Worm (Caenorhabditis elegans) whole organism, late embryonic: ENCODE data around the gene Y102A5C.2.

ENCODE experiments used
- C08G9.2 ChIP-seq: sonication (generic microtip); optimal IDR thresholded peaks from 2 replicates; lab custom pipeline; 2016; ENCODE audit warnings: mild to moderate bottlenecking, missing genetic modification characterization, moderate library complexity, missing compliant biosample characterization
- Y22D7AL.16 ChIP-seq: sonication (generic microtip); optimal IDR thresholded peaks from 2 replicates; lab custom pipeline; 2016; ENCODE audit warnings: missing genetic modification characterization, missing compliant biosample characterization
- ahr-1 ChIP-seq: sonication (generic microtip); optimal IDR thresholded peaks from 2 replicates; lab custom pipeline; 2016; ENCODE audit warnings: missing genetic modification characterization, missing compliant biosample characterization
- ama-1 ChIP-seq: fragments of 150-350 bp; optimal IDR thresholded peaks from 2 replicates; lab custom pipeline; 2014
- ceh-18 ChIP-seq: sonication (generic microtip); optimal IDR thresholded peaks from 2 replicates; lab custom pipeline; 2016; ENCODE audit warnings: missing genetic modification characterization, missing compliant biosample characterization
- ceh-19 ChIP-seq: fragments of 200-800 bp; sonication (Bioruptor generic); optimal IDR thresholded peaks from 2 replicates; lab custom pipeline; 2018; ENCODE audit warnings: mild to moderate bottlenecking, missing genetic modification characterization, missing compliant biosample characterization
- ceh-24 ChIP-seq: sonication (generic microtip); optimal IDR thresholded peaks from 2 replicates; lab custom pipeline; 2016; ENCODE audit warnings: mild to moderate bottlenecking, missing genetic modification characterization, missing compliant biosample characterization
- ceh-31 ChIP-seq: sonication (generic microtip); optimal IDR thresholded peaks from 2 replicates; lab custom pipeline; 2016; ENCODE audit warnings: missing genetic modification characterization, missing compliant biosample characterization
- ceh-45 ChIP-seq: fragments of 200-800 bp; sonication (Bioruptor generic); IDR thresholded peaks from 2 replicates; pipeline ENCODE4 v1.3.6; 2022; ENCODE audit warnings: missing genetic modification reagents, missing genetic modification characterization, missing compliant biosample characterization
- ceh-48 ChIP-seq: sonication (generic microtip); optimal IDR thresholded peaks from 2 replicates; lab custom pipeline; 2016; ENCODE audit warnings: missing genetic modification characterization, inconsistent platforms, missing compliant biosample characterization
- ceh-9 ChIP-seq: sonication (generic microtip); optimal IDR thresholded peaks from 2 replicates; lab custom pipeline; 2016; ENCODE audit warnings: mild to moderate bottlenecking, missing genetic modification characterization, inconsistent platforms, missing compliant biosample characterization
- dmd-4 ChIP-seq: sonication (generic microtip); optimal IDR thresholded peaks from 2 replicates; lab custom pipeline; 2016; ENCODE audit warnings: borderline replicate concordance, missing genetic modification characterization, missing compliant biosample characterization
- elt-2 ChIP-seq: sonication (generic microtip); optimal IDR thresholded peaks from 2 replicates; lab custom pipeline; 2016; ENCODE audit warnings: missing genetic modification reagents, missing genetic modification characterization, missing compliant biosample characterization
- eyg-1 ChIP-seq: sonication (generic microtip); optimal IDR thresholded peaks from 2 replicates; lab custom pipeline; 2016; ENCODE audit warnings: missing genotype, missing genetic modification characterization, missing compliant biosample characterization
- fax-1 ChIP-seq: sonication (generic microtip); optimal IDR thresholded peaks from 2 replicates; lab custom pipeline; 2016; ENCODE audit warnings: missing genotype, missing genetic modification characterization, missing compliant biosample characterization
- fkh-10 ChIP-seq: fragments of 150-350 bp; optimal IDR thresholded peaks from 2 replicates; lab custom pipeline; 2014; ENCODE audit warnings: missing biosample characterization, missing genetic modification reagents, missing genetic modification characterization
- fkh-6 ChIP-seq: sonication (generic microtip); optimal IDR thresholded peaks from 2 replicates; lab custom pipeline; 2016; ENCODE audit warnings: missing genetic modification characterization, missing compliant biosample characterization
- gmeb-2 ChIP-seq: sonication (generic microtip); optimal IDR thresholded peaks from 2 replicates; lab custom pipeline; 2016; ENCODE audit warnings: missing genetic modification characterization, inconsistent platforms, missing compliant biosample characterization
- hlh-15 ChIP-seq: sonication (generic microtip); optimal IDR thresholded peaks from 2 replicates; lab custom pipeline; 2016; ENCODE audit warnings: missing genetic modification characterization, missing compliant biosample characterization
- mec-3 ChIP-seq: sonication (generic microtip); optimal IDR thresholded peaks from 2 replicates; lab custom pipeline; 2016; ENCODE audit warnings: borderline replicate concordance, missing genetic modification characterization, missing compliant biosample characterization
- pag-3 ChIP-seq: sonication (generic microtip); optimal IDR thresholded peaks from 2 replicates; lab custom pipeline; 2016; ENCODE audit warnings: missing compliant biosample characterization, missing genetic modification characterization, borderline replicate concordance
- pat-9 ChIP-seq: fragments of 200-800 bp; sonication (Bioruptor generic); optimal IDR thresholded peaks from 2 replicates; lab custom pipeline; 2018; ENCODE audit warnings: mild to moderate bottlenecking, missing genetic modification characterization, moderate library complexity, missing compliant biosample characterization
- pax-1 ChIP-seq: fragments of 150-350 bp; optimal IDR thresholded peaks from 2 replicates; lab custom pipeline; 2014; ENCODE audit warnings: missing biosample characterization, missing genetic modification characterization
- pha-2 ChIP-seq: sonication (generic microtip); optimal IDR thresholded peaks from 2 replicates; lab custom pipeline; 2017; ENCODE audit warnings: mild to moderate bottlenecking, missing genetic modification characterization, missing compliant biosample characterization
- pqm-1 ChIP-seq: sonication (generic microtip); optimal IDR thresholded peaks from 2 replicates; lab custom pipeline; 2016; ENCODE audit warnings: missing genetic modification characterization, missing compliant biosample characterization
- pros-1 ChIP-seq: fragments of 150-350 bp; optimal IDR thresholded peaks from 2 replicates; lab custom pipeline; 2014; ENCODE audit warnings: missing biosample characterization, missing genetic modification reagents, missing genetic modification characterization
- ref-2 ChIP-seq: sonication (generic microtip); optimal IDR thresholded peaks from 2 replicates; lab custom pipeline; 2016; ENCODE audit warnings: missing genetic modification characterization, missing compliant biosample characterization
- sdc-2 ChIP-seq: sonication (generic microtip); optimal IDR thresholded peaks from 2 replicates; lab custom pipeline; 2016; ENCODE audit warnings: missing genotype, missing genetic modification characterization, missing compliant biosample characterization
- sox-2 ChIP-seq: fragments of 200-800 bp; sonication (Bioruptor generic); IDR thresholded peaks from 2 replicates; pipeline ENCODE4 v1.3.6; 2022; ENCODE audit warnings: missing genetic modification reagents, missing genetic modification characterization, missing compliant biosample characterization
- tbx-2 ChIP-seq: sonication (generic microtip); optimal IDR thresholded peaks from 2 replicates; lab custom pipeline; 2016; ENCODE audit warnings: missing genetic modification characterization, missing compliant biosample characterization
- ttx-3 ChIP-seq: sonication (generic microtip); optimal IDR thresholded peaks from 2 replicates; lab custom pipeline; 2016; ENCODE audit warnings: missing genetic modification reagents, missing genetic modification characterization, missing compliant biosample characterization
- zip-5 ChIP-seq: sonication (generic microtip); optimal IDR thresholded peaks from 2 replicates; lab custom pipeline; 2016; ENCODE audit warnings: missing genetic modification characterization, missing compliant biosample characterization
- ztf-16 ChIP-seq: sonication (generic microtip); optimal IDR thresholded peaks from 2 replicates; lab custom pipeline; 2017; ENCODE audit warnings: missing genetic modification characterization, missing compliant biosample characterization

The Y102A5C.2 gene

DNA sequence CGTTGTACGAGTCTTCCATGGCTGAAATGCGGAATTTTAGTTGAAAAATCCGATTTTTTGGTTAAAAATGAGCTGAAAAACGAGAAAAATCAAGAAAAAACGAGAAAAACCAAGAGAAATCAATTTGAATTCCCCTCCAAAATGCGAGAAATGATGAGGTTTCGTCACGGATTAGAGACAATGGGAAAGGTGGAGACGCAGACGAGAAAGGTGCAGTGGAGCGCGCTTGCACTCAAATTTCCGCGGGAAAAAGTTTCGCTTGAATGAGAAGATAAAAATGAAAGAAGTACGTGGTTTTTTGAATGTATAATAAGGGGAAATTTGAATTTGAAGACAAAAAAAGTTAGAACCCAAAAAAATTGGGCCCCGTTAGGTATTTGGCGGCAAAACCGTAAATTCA, 47.1 kb downstream of the Y102A5C.2 start, which contains the start of gene efl-1 (continued):
- TF ChIP-seq pax-1 (peak; percentile 94), C08G9.2 (tag; lab: Kevin White, UChicago) (no peak), pqm-1 (tag; lab: Kevin White, UChicago) (peak; percentile 19), gmeb-2 (tag; lab: Kevin White, UChicago) (no peak), ttx-3 (tag; lab: Kevin White, UChicago) (no peak), pat-9 (tag; lab: Kevin White, UChicago) (no peak), ceh-31 (tag; lab: Kevin White, UChicago) (peak; percentile 58), ceh-48 (tag; lab: Kevin White, UChicago) (peak; percentile 9), mec-3 (no peak), pha-2 (tag; lab: Kevin White, UChicago) (no peak), eyg-1 (tag; lab: Kevin White, UChicago) (no peak), dmd-4 (tag; lab: Kevin White, UChicago) (no peak), ceh-19 (peak; percentile 34), ceh-45 (GFP tag; lab: Robert Waterston, UW) (no peak), Y22D7AL.16 (tag; lab: Kevin White, UChicago) (no peak), fkh-6 (tag; lab: Kevin White, UChicago) (no peak), pag-3 (tag; lab: Kevin White, UChicago) (no peak), hlh-15 (tag; lab: Kevin White, UChicago) (no peak), pros-1 (tag; lab: Kevin White, UChicago) (peak; percentile 58), elt-2 (peak; percentile 61), ceh-24 (no peak), fkh-10 (no peak), fax-1 (tag; lab: Kevin White, UChicago) (no peak), ceh-9 (no peak), ref-2 (tag; lab: Kevin White, UChicago) (peak; percentile 66)
- TF ChIP-seq, all 69 proteins: peak for 20

ce11 chrV:16966636-16967035, 48.1 kb downstream of the Y102A5C.2 start, which contains the start of gene fbxa-90:
Gene fbxa-90, plus strand, starts transcription at chrV:16966814.
- TF ChIP-seq ceh-31 (tag; lab: Kevin White, UChicago) (no peak), ztf-16 (no peak), ama-1 (lab: Kevin White, UChicago) (no peak), tbx-2 (tag; lab: Kevin White, UChicago) (no peak), ceh-18 (tag; lab: Kevin White, UChicago) (no peak), pag-3 (tag; lab: Kevin White, UChicago) (no peak), zip-5 (tag; lab: Kevin White, UChicago) (no peak), elt-2 (no peak), ahr-1 (tag; lab: Kevin White, UChicago) (no peak), sox-2 (GFP tag; lab: Robert Waterston, UW) (no peak), sdc-2 (tag; lab: Kevin White, UChicago) (no peak), mec-3 (no peak)
